Worm (Caenorhabditis elegans) whole organism, L3 larva: Measurements from ENCODE around the gene cab-1.

Experiments used
- ZK546.5 ChIP-seq: sonication (generic microtip); optimal IDR thresholded peaks from 2 replicates; lab custom pipeline; 2017; ENCODE audit warnings: missing biosample characterization, missing genetic modification characterization
- aly-2 ChIP-seq: fragments of 150-350 bp; optimal IDR thresholded peaks from 2 replicates; lab custom pipeline; 2014; ENCODE audit warnings: missing biosample characterization, missing genetic modification characterization
- ama-1 ChIP-seq: fragments of 150-350 bp; optimal IDR thresholded peaks from 2 replicates; lab custom pipeline; 2018
- ceh-16 ChIP-seq: sonication (generic microtip); optimal IDR thresholded peaks from 2 replicates; lab custom pipeline; 2017; ENCODE audit warnings: missing biosample characterization, missing genetic modification characterization
- ceh-28 ChIP-seq: fragments of 150-350 bp; optimal IDR thresholded peaks from 2 replicates; lab custom pipeline; 2014; ENCODE audit warnings: missing biosample characterization, missing genetic modification reagents, missing genetic modification characterization
- ceh-82 ChIP-seq: fragments of 150-350 bp; optimal IDR thresholded peaks from 2 replicates; lab custom pipeline; 2014; ENCODE audit warnings: missing biosample characterization, missing genetic modification characterization
- ceh-9 ChIP-seq: sonication (generic microtip); optimal IDR thresholded peaks from 2 replicates; lab custom pipeline; 2018; ENCODE audit warnings: missing biosample characterization, missing genetic modification characterization
- daf-12 ChIP-seq: fragments of 150-350 bp; optimal IDR thresholded peaks from 2 replicates; lab custom pipeline; 2014; ENCODE audit warnings: missing biosample characterization, missing genetic modification reagents, missing genetic modification characterization
- egl-27 ChIP-seq: sonication (generic microtip); optimal IDR thresholded peaks from 4 replicates; lab custom pipeline; 2017; ENCODE audit warnings: missing biosample characterization, missing genetic modification reagents, missing genetic modification characterization
- egl-5 ChIP-seq: fragments of 150-350 bp; optimal IDR thresholded peaks from 2 replicates; lab custom pipeline; 2017; ENCODE audit warnings: missing biosample characterization, missing genetic modification reagents, missing genetic modification characterization, inconsistent platforms
- elt-1 ChIP-seq: fragments of 150-350 bp; optimal IDR thresholded peaks from 2 replicates; lab custom pipeline; 2014; ENCODE audit warnings: missing biosample characterization, missing genetic modification characterization
- elt-2 ChIP-seq: sonication (generic microtip); optimal IDR thresholded peaks from 2 replicates; lab custom pipeline; 2016; ENCODE audit warnings: missing genetic modification reagents, mild to moderate bottlenecking, missing genetic modification characterization, missing compliant biosample characterization
- elt-3 ChIP-seq, 3 experiments: fragments of 150-350 bp in 1 of 3; sonication (generic microtip) in 2 of 3; optimal IDR thresholded peaks; 2 replicates in 2 of 3; 4 replicates in 1 of 3; lab custom pipeline; 2014 to 2017; ENCODE audit warnings: missing biosample characterization in 3 of 3, missing genetic modification characterization in 3 of 3
- eor-1 ChIP-seq, 2 experiments: fragments of 150-350 bp; optimal IDR thresholded peaks; 2 replicates each; lab custom pipeline; 2014 to 2018; ENCODE audit warnings: missing biosample characterization in 2 of 2, missing genetic modification characterization in 2 of 2
- fkh-10 ChIP-seq: sonication (generic microtip); optimal IDR thresholded peaks from 2 replicates; lab custom pipeline; 2017; ENCODE audit warnings: missing biosample characterization, missing genetic modification reagents, missing genetic modification characterization
- fkh-2 ChIP-seq: fragments of 150-350 bp; optimal IDR thresholded peaks from 2 replicates; lab custom pipeline; 2014; ENCODE audit warnings: missing biosample characterization, missing genetic modification reagents, missing genetic modification characterization
- hmg-11 ChIP-seq: sonication (generic microtip); optimal IDR thresholded peaks from 2 replicates; lab custom pipeline; 2016; ENCODE audit warnings: missing genetic modification characterization, missing compliant biosample characterization
- jun-1 ChIP-seq: fragments of 150-350 bp; optimal IDR thresholded peaks from 2 replicates; lab custom pipeline; 2014; ENCODE audit warnings: missing biosample characterization, missing genetic modification reagents, missing genetic modification characterization
- lin-15B ChIP-seq: fragments of 150-350 bp; optimal IDR thresholded peaks from 2 replicates; lab custom pipeline; 2014; ENCODE audit warnings: missing biosample characterization, missing genetic modification characterization
- lin-39 ChIP-seq: fragments of 150-350 bp; optimal IDR thresholded peaks from 2 replicates; lab custom pipeline; 2018; ENCODE audit warnings: missing biosample characterization, missing genetic modification reagents, missing genetic modification characterization
- lsy-12 ChIP-seq: sonication (generic microtip); optimal IDR thresholded peaks from 2 replicates; lab custom pipeline; 2016; ENCODE audit warnings: mild to moderate bottlenecking, missing genetic modification characterization, missing compliant biosample characterization
- mdl-1 ChIP-seq: fragments of 150-350 bp; optimal IDR thresholded peaks from 2 replicates; lab custom pipeline; 2014; ENCODE audit warnings: missing biosample characterization, missing genetic modification characterization
- mml-1 ChIP-seq: fragments of 150-350 bp; sonication (generic microtip); optimal IDR thresholded peaks from 3 replicates; lab custom pipeline; 2014; ENCODE audit warnings: missing biosample characterization, missing genetic modification characterization
- nfya-1 ChIP-seq: sonication (generic microtip); optimal IDR thresholded peaks from 2 replicates; lab custom pipeline; 2017; ENCODE audit warnings: missing genetic modification characterization, mild to moderate bottlenecking, missing compliant biosample characterization, antibody characterized with exemption, moderate library complexity; ENCODE audit not compliant: insufficient read depth
- nhr-11 ChIP-seq: fragments of 150-350 bp; optimal IDR thresholded peaks from 2 replicates; lab custom pipeline; 2014; ENCODE audit warnings: missing biosample characterization, missing genetic modification characterization
- nhr-12 ChIP-seq: fragments of 150-350 bp; optimal IDR thresholded peaks from 2 replicates; lab custom pipeline; 2014; ENCODE audit warnings: missing biosample characterization, missing genetic modification characterization
- nhr-23 ChIP-seq: fragments of 150-350 bp; optimal IDR thresholded peaks from 2 replicates; lab custom pipeline; 2014; ENCODE audit warnings: missing biosample characterization, missing genetic modification reagents, missing genetic modification characterization
- nhr-237 ChIP-seq: fragments of 150-350 bp; optimal IDR thresholded peaks from 2 replicates; lab custom pipeline; 2014; ENCODE audit warnings: missing biosample characterization, missing genetic modification characterization
- nhr-25 ChIP-seq: sonication (generic microtip); optimal IDR thresholded peaks from 2 replicates; lab custom pipeline; 2017; ENCODE audit warnings: missing biosample characterization, missing genetic modification characterization
- nhr-28 ChIP-seq: fragments of 150-350 bp; optimal IDR thresholded peaks from 2 replicates; lab custom pipeline; 2014; ENCODE audit warnings: missing biosample characterization, missing genetic modification characterization
- nhr-43 ChIP-seq: sonication (generic microtip); optimal IDR thresholded peaks from 2 replicates; lab custom pipeline; 2016; ENCODE audit warnings: mild to moderate bottlenecking, missing genetic modification characterization, missing compliant biosample characterization; ENCODE audit not compliant: poor library complexity, severe bottlenecking
- nhr-67 ChIP-seq: fragments of 150-350 bp; optimal IDR thresholded peaks from 2 replicates; lab custom pipeline; 2014; ENCODE audit warnings: missing biosample characterization, missing genetic modification characterization
- nhr-77 ChIP-seq: fragments of 150-350 bp; optimal IDR thresholded peaks from 2 replicates; lab custom pipeline; 2014; ENCODE audit warnings: missing biosample characterization, missing genetic modification characterization
- pha-4 ChIP-seq: fragments of 150-350 bp; optimal IDR thresholded peaks from 2 replicates; lab custom pipeline; 2014; ENCODE audit warnings: missing biosample characterization, missing genetic modification reagents, missing genetic modification characterization
- pqm-1 ChIP-seq: fragments of 150-350 bp; optimal IDR thresholded peaks from 2 replicates; lab custom pipeline; 2017; ENCODE audit warnings: missing biosample characterization, missing genetic modification characterization, inconsistent platforms
- snpc-4 ChIP-seq: fragments of 150-350 bp; optimal IDR thresholded peaks from 2 replicates; lab custom pipeline; 2014; ENCODE audit warnings: missing biosample characterization, missing genetic modification characterization
- tbx-2 ChIP-seq: sonication (generic microtip); optimal IDR thresholded peaks from 2 replicates; lab custom pipeline; 2016; ENCODE audit warnings: mild to moderate bottlenecking, missing genetic modification characterization, missing compliant biosample characterization
- unc-39 ChIP-seq: sonication (generic microtip); optimal IDR thresholded peaks from 4 replicates; lab custom pipeline; 2017; ENCODE audit warnings: missing biosample characterization, missing genetic modification characterization
- unc-62 ChIP-seq: fragments of 150-350 bp; sonication (generic microtip); optimal IDR thresholded peaks from 4 replicates; lab custom pipeline; 2014; ENCODE audit warnings: missing biosample characterization, missing genetic modification reagents, missing genetic modification characterization
- ztf-11 ChIP-seq: fragments of 150-350 bp; optimal IDR thresholded peaks from 2 replicates; lab custom pipeline; 2014; ENCODE audit warnings: missing biosample characterization, missing genetic modification characterization
- ztf-4 ChIP-seq: fragments of 150-350 bp; optimal IDR thresholded peaks from 2 replicates; lab custom pipeline; 2014; ENCODE audit warnings: missing biosample characterization, missing genetic modification characterization

The cab-1 gene

DNA sequence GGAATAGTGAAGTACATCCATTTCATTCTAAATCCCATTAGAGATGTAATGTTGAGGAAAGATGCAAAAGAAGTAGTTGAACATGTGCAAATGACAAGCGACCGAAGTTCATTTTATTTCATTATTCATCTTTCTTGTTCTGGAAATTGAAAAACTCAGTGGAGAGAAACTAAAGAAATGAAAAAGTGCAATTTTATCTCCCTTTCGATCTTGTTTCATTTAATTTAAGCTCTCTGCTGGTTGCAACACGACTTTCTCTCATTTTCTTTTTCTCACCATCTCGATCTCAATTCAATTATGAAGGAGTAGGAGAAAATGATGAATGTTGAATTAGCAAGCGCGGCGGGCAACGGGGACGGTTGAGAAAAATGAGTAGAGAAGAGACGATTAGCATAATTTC is 28.3 kb downstream of the cab-1 start:
- TF ChIP-seq nfya-1 (peak; percentile 19), egl-5 (tag; lab: Kevin White, UChicago) (no peak), ceh-9 (tag; lab: Kevin White, UChicago) (no peak), fkh-10 (peak; percentile 65), nhr-28 (tag; lab: Kevin White, UChicago) (no peak), mml-1 (tag; lab: Kevin White, UChicago) (no peak), ZK546.5 (no peak)

- TF ChIP-seq nhr-28 (tag; lab: Kevin White, UChicago) = no peak
- TF ChIP-seq unc-62 (GFP tag; lab: Kevin White, UChicago) = peak; percentile 48
- TF ChIP-seq egl-5 (tag; lab: Kevin White, UChicago) = peak; percentile 58
- TF ChIP-seq lin-39 (tag; lab: Kevin White, UChicago) = peak; percentile 43
Measured at ce11 chrX:12182684-12183477, 29.8 kb downstream of the cab-1 start.

ce11 chrX:12181606-12182005 is 31.1 kb downstream of the cab-1 start:
- TF ChIP-seq jun-1 (no peak), nhr-237 (tag; lab: Kevin White, UChicago) (no peak), lin-15B (tag; lab: Kevin White, UChicago) (no peak), mdl-1 (tag; lab: Kevin White, UChicago) (no peak), pha-4 (tag; lab: Kevin White, UChicago) (peak; percentile 39), pqm-1 (tag; lab: Kevin White, UChicago) (peak; percentile 28), elt-2 (tag; lab: Kevin White, UChicago) (peak; percentile 30), ama-1 (no peak), nhr-28 (tag; lab: Kevin White, UChicago) (no peak), nhr-77 (tag; lab: Kevin White, UChicago) (no peak), nhr-11 (no peak), daf-12 (no peak), ceh-9 (tag; lab: Kevin White, UChicago) (no peak), nfya-1 (no peak), ceh-28 (no peak), ceh-16 (no peak), fkh-2 (tag; lab: Kevin White, UChicago) (no peak), ceh-82 (tag; lab: Kevin White, UChicago) (no peak), nhr-43 (tag; lab: Kevin White, UChicago) (no peak), elt-1 (tag; lab: Kevin White, UChicago) (no peak), mml-1 (tag; lab: Kevin White, UChicago) (no peak), elt-3 (tag; optimal IDR thresholded peaks at IDR 0.05; lab: Kevin White, UChicago) (no peak), egl-5 (tag; lab: Kevin White, UChicago) (no peak), ztf-4 (tag; lab: Kevin White, UChicago) (no peak)

DNA sequence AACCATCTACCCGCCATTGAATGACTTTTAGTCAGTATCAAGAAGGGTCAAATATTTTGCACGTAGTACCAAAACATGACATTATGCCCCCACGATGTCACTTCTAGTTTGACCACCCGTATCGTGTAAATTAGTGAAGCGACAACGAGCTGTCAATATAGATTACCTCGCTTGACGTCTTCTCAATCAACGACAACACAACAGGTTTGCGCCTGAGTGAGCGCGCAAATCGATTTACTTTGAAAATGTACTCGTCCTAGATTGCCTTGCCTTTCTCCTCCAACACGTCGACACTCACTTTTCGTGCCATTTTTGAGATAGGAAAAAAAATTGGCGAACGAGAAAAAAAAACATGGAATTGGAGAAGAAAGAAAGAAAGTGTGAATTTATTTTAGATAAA is 32.0 kb downstream of the cab-1 start:
- TF ChIP-seq nhr-28 (tag; lab: Kevin White, UChicago) = no peak
- TF ChIP-seq hmg-11 (tag; lab: Kevin White, UChicago) = no peak
- TF ChIP-seq nfya-1 = peak; percentile 33
- TF ChIP-seq elt-3 (tag; optimal IDR thresholded peaks at IDR 0.05; lab: Kevin White, UChicago) = no peak
- TF ChIP-seq ZK546.5 = no peak
- TF ChIP-seq ama-1 = no peak
- no peak for TF ChIP-seq daf-12
- TF ChIP-seq lsy-12 (tag; lab: Kevin White, UChicago) = no peak
- no peak for TF ChIP-seq fkh-10
- TF ChIP-seq aly-2 = no peak
- TF ChIP-seq mdl-1 (tag; lab: Kevin White, UChicago) = no peak
- TF ChIP-seq ztf-11 (tag; lab: Kevin White, UChicago) = no peak
- no peak for TF ChIP-seq nhr-77 (tag; lab: Kevin White, UChicago)
- no peak for TF ChIP-seq tbx-2 (tag; lab: Kevin White, UChicago)
- peak; percentile 82 for TF ChIP-seq nhr-25 (tag; lab: Kevin White, UChicago)
- TF ChIP-seq nhr-12 = no peak
- TF ChIP-seq egl-5 (tag; lab: Kevin White, UChicago) = no peak
- TF ChIP-seq nhr-43 (tag; lab: Kevin White, UChicago) = peak; percentile 73
- TF ChIP-seq elt-1 (tag; lab: Kevin White, UChicago) = no peak
- TF ChIP-seq egl-27 (tag; lab: Kevin White, UChicago) = no peak
- no peak for TF ChIP-seq nhr-67 (tag; lab: Kevin White, UChicago)
- TF ChIP-seq unc-39 (tag; lab: Kevin White, UChicago) = no peak
- no peak for TF ChIP-seq eor-1 (tag; optimal IDR thresholded peaks at IDR 0.05; lab: Kevin White, UChicago)
- no peak for TF ChIP-seq fkh-2 (tag; lab: Kevin White, UChicago)
- TF ChIP-seq nhr-23 (tag; lab: Kevin White, UChicago) = peak; percentile 45
- TF ChIP-seq snpc-4 (tag; lab: Kevin White, UChicago) = no peak
- TF ChIP-seq ceh-9 (tag; lab: Kevin White, UChicago) = no peak
- TF ChIP-seq lin-15B (tag; lab: Kevin White, UChicago) = no peak
- no peak for TF ChIP-seq jun-1
- TF ChIP-seq nhr-11 = no peak
- no peak for TF ChIP-seq mml-1 (tag; lab: Kevin White, UChicago)
- TF ChIP-seq pqm-1 (tag; lab: Kevin White, UChicago) = no peak
- TF ChIP-seq ztf-4 (tag; lab: Kevin White, UChicago) = no peak
- no peak for TF ChIP-seq lin-39 (tag; lab: Kevin White, UChicago)
- peak; percentile 54 for TF ChIP-seq ceh-28
- no peak for TF ChIP-seq ceh-82 (tag; lab: Kevin White, UChicago)
- TF ChIP-seq unc-62 (GFP tag; lab: Kevin White, UChicago) = peak; percentile 83
